Worm (Caenorhabditis elegans): ENCODE results near the gene T09F5.10.

The T09F5.10 gene

DNA sequence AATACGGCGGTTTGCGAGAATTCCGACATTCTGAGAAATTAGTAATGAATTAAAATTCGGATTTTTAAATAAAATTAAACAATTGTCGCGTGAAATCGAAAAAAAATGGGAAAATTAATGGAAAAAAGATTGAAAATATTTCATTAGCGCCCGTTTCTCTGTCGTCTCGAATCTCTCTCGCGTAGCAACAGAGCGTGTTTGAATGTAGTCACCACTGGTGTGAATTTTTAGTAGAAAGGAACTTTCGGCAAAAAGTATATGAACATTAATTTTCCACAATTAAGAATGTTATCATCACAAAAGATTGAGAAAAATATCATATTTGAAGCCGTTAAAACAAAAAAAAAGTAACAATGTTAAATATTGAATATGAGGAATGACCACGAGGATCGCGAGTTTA, 43.1 kb upstream of the T09F5.10 start, which contains the start of gene aipl-1 (continued):
- TF ChIP-seq mes-2 (tag; optimal IDR thresholded peaks at IDR 0.05; ENCODE audit: poor library complexity, severe bottlenecking) (peak; percentile 94), zip-11 (GFP tag; IDR thresholded peaks at IDR 0.05) (no peak), mxl-3 (GFP tag; optimal IDR thresholded peaks at IDR 0.05) (no peak), dmd-6 (GFP tag; IDR thresholded peaks at IDR 0.05) (peak; percentile 39; the same call in 1 of the 2 replicates), Y105C5A.15 (GFP tag; IDR thresholded peaks at IDR 0.05) (no peak), nhr-76 (tag; optimal IDR thresholded peaks at IDR 0.05) (no peak), zfp-2 (tag; optimal IDR thresholded peaks at IDR 0.05) (no peak), nhr-237 (tag; optimal IDR thresholded peaks at IDR 0.05) (no peak), daf-16 (GFP tag; optimal IDR thresholded peaks at IDR 0.05) (no peak), daf-16 (tag; optimal IDR thresholded peaks at IDR 0.05) (peak; percentile 10), arid-1 (GFP tag; conservative IDR thresholded peaks at IDR 0.05) (no peak), unc-39 (tag; optimal IDR thresholded peaks at IDR 0.05) (no peak), rbr-2 (tag; optimal IDR thresholded peaks at IDR 0.05) (peak; percentile 41), nhr-77 (tag; optimal IDR thresholded peaks at IDR 0.05) (peak; percentile 79), nhr-41 (GFP tag; IDR thresholded peaks at IDR 0.05) (no peak)

DNA sequence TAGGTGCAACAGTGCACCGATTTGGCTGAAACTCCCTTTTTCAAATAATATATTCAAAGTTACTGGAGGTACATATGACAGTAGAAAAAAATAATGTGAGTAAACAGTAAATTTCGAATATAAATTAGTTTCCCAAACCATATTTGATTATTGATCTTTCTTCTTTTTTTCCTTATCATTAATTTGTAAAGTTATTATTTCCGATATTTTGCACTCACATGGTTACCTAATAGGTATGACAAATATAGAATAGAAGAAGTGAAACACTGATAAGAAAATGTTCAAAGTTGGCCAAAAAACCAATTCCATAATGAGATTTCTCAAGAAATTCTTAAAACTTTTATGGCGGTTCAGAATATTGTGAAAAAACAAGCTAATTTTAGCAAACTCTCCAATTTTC, 40.0 kb upstream of the T09F5.10 start:
- TF ChIP-seq nhr-28 (tag; optimal IDR thresholded peaks at IDR 0.05) (peak; percentile 34), mdt-29 (GFP tag; IDR thresholded peaks at IDR 0.05) (no peak), dve-1 (tag; optimal IDR thresholded peaks at IDR 0.05; ENCODE audit: insufficient read depth) (peak; percentile 12), daf-16 (GFP tag; optimal IDR thresholded peaks at IDR 0.05) (no peak), daf-16 (tag; optimal IDR thresholded peaks at IDR 0.05) (peak; percentile 55), daf-12 (tag; optimal IDR thresholded peaks at IDR 0.05) (no peak), nhr-77 (tag; optimal IDR thresholded peaks at IDR 0.05) (peak; percentile 55), pqm-1 (tag; optimal IDR thresholded peaks at IDR 0.05) (peak; percentile 14)

DNA sequence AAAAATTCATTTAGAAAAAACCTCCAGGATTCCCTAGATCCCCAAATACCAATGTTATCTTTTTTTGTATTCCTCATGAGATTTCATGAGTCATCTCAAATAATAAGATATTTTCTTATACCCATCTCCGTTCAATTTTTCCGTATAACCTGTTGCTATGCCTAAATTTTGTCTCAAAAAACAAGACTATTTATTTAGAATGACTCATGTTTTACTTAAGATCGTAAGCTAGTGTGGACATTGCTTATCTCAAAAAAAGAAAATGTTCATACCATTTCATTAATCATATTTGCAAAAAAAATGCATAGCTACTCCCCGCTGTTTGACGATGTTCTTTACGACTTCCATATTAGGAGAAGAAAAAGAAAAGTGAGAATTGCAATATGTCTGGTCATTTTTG, 39.6 kb upstream of the T09F5.10 start, which contains the start of gene K08F9.3:
TSS of gene K08F9.3 (plus strand) at position 301 of the 400 bp plus-strand sequence.
- TF ChIP-seq daf-16 (GFP tag; optimal IDR thresholded peaks at IDR 0.05) (no peak), daf-16 (tag; optimal IDR thresholded peaks at IDR 0.05) (no peak), dmd-8 (GFP tag; IDR thresholded peaks at IDR 0.05) (no peak), jun-1 (tag; optimal IDR thresholded peaks at IDR 0.05) (no peak), aha-1 (tag) (no peak), nhr-42 (GFP tag; IDR thresholded peaks at IDR 0.05) (no peak), fos-1 (tag; optimal IDR thresholded peaks at IDR 0.05) (no peak), set-16 (GFP tag; IDR thresholded peaks at IDR 0.05) (no peak), T26A8.4 (GFP tag; IDR thresholded peaks at IDR 0.05) (no peak), dmd-6 (GFP tag; IDR thresholded peaks at IDR 0.05) (no peak)

DNA sequence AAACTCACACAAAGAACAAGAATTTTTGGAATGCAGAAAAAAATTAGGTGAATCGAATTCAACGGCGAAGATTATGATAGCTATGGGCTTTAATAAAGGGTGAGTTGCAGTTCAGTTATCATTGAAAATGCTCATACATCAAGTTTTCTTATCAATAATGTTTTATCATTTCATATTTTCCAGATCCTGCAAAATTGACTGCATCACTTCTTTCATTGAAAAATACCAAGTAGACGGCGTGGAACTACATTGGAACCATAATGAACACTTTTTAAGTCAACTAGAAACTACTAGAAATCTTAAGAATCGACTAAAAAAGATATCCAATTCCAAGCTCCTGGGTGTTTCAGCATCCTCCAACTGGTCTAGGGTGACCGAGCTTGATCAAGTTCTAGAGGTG, 36.6 kb upstream of the T09F5.10 start, which contains the start of gene K08F9.1:
TSS of gene K08F9.1 (minus strand) at position 101 of the 400 bp plus-strand sequence.
- TF ChIP-seq dmd-6 (GFP tag; IDR thresholded peaks at IDR 0.05), result no peak
- TF ChIP-seq ztf-7 (tag; optimal IDR thresholded peaks at IDR 0.05), result no peak
- TF ChIP-seq mes-2 (tag; optimal IDR thresholded peaks at IDR 0.05; ENCODE audit: poor library complexity, severe bottlenecking), result no peak
- TF ChIP-seq ZK337.2 (GFP tag; IDR thresholded peaks at IDR 0.05), result no peak
- no peak for TF ChIP-seq lin-1 (GFP tag; IDR thresholded peaks at IDR 0.05)
- TF ChIP-seq unc-62 (GFP tag; optimal IDR thresholded peaks at IDR 0.05 in 1 of 2), result no peak
- no peak for TF ChIP-seq unc-62 (tag; optimal IDR thresholded peaks at IDR 0.05)

DNA sequence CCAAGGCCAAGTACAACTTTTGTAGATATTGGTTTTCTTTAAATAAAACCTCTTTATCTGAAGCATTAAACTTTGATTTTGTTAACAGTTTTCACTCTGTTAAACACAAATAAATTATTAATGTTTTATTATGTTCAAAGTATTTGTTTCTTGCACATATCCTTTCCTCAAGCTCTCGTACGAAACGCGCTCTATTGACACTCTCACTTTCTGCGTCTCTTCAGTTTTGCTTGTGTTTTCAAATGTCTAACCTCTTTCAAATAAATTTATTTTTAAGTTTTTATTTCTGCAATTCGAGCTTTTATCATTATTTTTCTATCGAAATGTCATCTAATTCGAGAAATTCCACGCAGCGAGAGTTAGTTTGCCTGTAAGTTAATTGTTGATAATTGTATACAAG, 36.1 kb upstream of the T09F5.10 start, which contains the start of gene K08F9.4:
TSS of gene K08F9.4 (plus strand) at position 222 of the 400 bp plus-strand sequence.
- TF ChIP-seq Y5F2A.4 (GFP tag; optimal IDR thresholded peaks at IDR 0.05) (no peak), mes-2 (tag; optimal IDR thresholded peaks at IDR 0.05; ENCODE audit: poor library complexity, severe bottlenecking) (peak; percentile 92), lin-13 (GFP tag; optimal IDR thresholded peaks at IDR 0.05) (peak; percentile 7), fkh-10 (GFP tag; optimal IDR thresholded peaks at IDR 0.05) (no peak), nhr-11 (tag; optimal IDR thresholded peaks at IDR 0.05) (no peak), ceh-62 (tag; optimal IDR thresholded peaks at IDR 0.05) (no peak), lin-38 (GFP tag; IDR thresholded peaks at IDR 0.05) (peak; percentile 90), T20F7.1 (GFP tag; optimal IDR thresholded peaks at IDR 0.05) (peak; percentile 32), cey-2 (tag; optimal IDR thresholded peaks at IDR 0.05; ENCODE audit: borderline replicate concordance, insufficient read depth) (no peak), dpl-1 (GFP tag; optimal IDR thresholded peaks at IDR 0.05) (peak; percentile 73), duxl-1 (tag; optimal IDR thresholded peaks at IDR 0.05; ENCODE audit: poor library complexity) (peak; percentile 18), nhr-28 (tag; optimal IDR thresholded peaks at IDR 0.05) (peak; percentile 61), nhr-6 (tag; optimal IDR thresholded peaks at IDR 0.05) (peak; percentile 72), spr-1 (tag; optimal IDR thresholded peaks at IDR 0.05) (no peak), sdz-12 (GFP tag; optimal IDR thresholded peaks at IDR 0.05) (no peak), php-3 (GFP tag; IDR thresholded peaks at IDR 0.05) (no peak)
